Worm (Caenorhabditis elegans): ENCODE measurements around the gene F09E5.14.

Gene F09E5.14

DNA sequence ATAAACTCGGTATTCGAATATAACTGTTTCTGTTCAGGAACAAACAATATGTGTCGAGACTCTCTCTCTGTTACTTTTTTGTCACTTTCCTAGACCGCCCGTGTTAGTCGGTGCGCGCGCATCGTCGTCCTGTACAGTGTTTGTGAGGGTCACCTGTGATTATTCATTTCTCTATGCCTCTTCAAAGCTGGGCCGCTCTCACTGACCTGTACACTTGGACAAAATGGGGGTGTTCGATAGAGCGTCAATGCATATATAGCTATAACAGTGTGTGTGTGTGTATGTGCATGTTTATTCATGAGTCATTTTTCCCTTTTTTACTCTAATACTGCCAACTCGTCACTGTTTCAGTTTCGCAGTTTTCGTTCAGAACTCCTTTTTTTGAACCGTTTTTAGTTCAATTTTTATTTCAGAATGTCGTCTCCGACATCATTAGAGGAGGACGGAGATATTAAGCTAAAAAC is 35.0 kb upstream of the F09E5.14 start, which contains the start of gene pkc-3 (continued):
- TF ChIP-seq pha-4 (tag; optimal IDR thresholded peaks at IDR 0.05) (peak; percentile 54), egl-44 (GFP tag; IDR thresholded peaks at IDR 0.05) (peak; percentile 30; the same call in 1 of the 2 replicates), tbp1 (GFP tag; optimal IDR thresholded peaks at IDR 0.05) (peak; percentile 60), ceh-100 (GFP tag; IDR thresholded peaks at IDR 0.05) (peak; percentile 23; the same call in 1 of the 2 replicates), ceh-58 (GFP tag; IDR thresholded peaks at IDR 0.05) (no peak), akir-1 (GFP tag; optimal IDR thresholded peaks at IDR 0.05) (no peak), ama-1 (optimal IDR thresholded peaks at IDR 0.05) (peak; percentile 79), ama-1 (GFP tag; optimal IDR thresholded peaks at IDR 0.05) (no peak), unc-130 (GFP tag; optimal IDR thresholded peaks at IDR 0.05) (peak; percentile 34), hmg-1.2 (GFP tag; IDR thresholded peaks at IDR 0.05) (peak; percentile 59), die-1 (tag; optimal IDR thresholded peaks at IDR 0.05) (peak; percentile 55), let-526 (GFP tag; IDR thresholded peaks at IDR 0.05) (no peak), Y56A3A.18 (GFP tag; IDR thresholded peaks at IDR 0.05) (peak; percentile 84; the same call in 1 of the 2 replicates), nfya-1 (tag; optimal IDR thresholded peaks at IDR 0.05; ENCODE audit: borderline replicate concordance, insufficient read depth) (no peak), ceh-27 (GFP tag; optimal IDR thresholded peaks at IDR 0.05) (peak; percentile 65), nfyb-1 (GFP tag; IDR thresholded peaks at IDR 0.05) (peak; percentile 72), madf-10 (tag; optimal IDR thresholded peaks at IDR 0.05) (peak; percentile 38), hrde-1 (tag; optimal IDR thresholded peaks at IDR 0.05; ENCODE audit: borderline replicate concordance) (peak; percentile 3), Y53G8AR.9 (GFP tag; conservative IDR thresholded peaks at IDR 0.05) (peak; percentile 86), zim-3 (tag; optimal IDR thresholded peaks at IDR 0.05) (no peak), ets-4 (GFP tag; optimal IDR thresholded peaks at IDR 0.05) (peak; percentile 54), hmg-20 (GFP tag; IDR thresholded peaks at IDR 0.05) (0 out of 2 replicates have a peak, but pooled peaks have one; percentile 22), nhr-90 (tag; optimal IDR thresholded peaks at IDR 0.05) (peak; percentile 70), atf-7 (tag; optimal IDR thresholded peaks at IDR 0.05) (peak; percentile 76), let-607 (tag; optimal IDR thresholded peaks at IDR 0.05) (peak; percentile 50 to 78), madf-8 (GFP tag; conservative IDR thresholded peaks at IDR 0.05) (no peak), pbrm-1 (GFP tag; IDR thresholded peaks at IDR 0.05) (peak; percentile 58), athp-1 (tag; optimal IDR thresholded peaks at IDR 0.05) (peak; percentile 83), hlh-26 (GFP tag; conservative IDR thresholded peaks at IDR 0.05) (no peak), ceh-91 (GFP tag; IDR thresholded peaks at IDR 0.05) (no peak), Y79H2A.3 (GFP tag; conservative IDR thresholded peaks at IDR 0.05) (0 out of 2 replicates have a peak, but pooled peaks have one; percentile 33), lag-1 (GFP tag; IDR thresholded peaks at IDR 0.05) (no peak), F49E8.2 (tag; optimal IDR thresholded peaks at IDR 0.05; ENCODE audit: insufficient read depth) (peak; percentile 28), D2030.7 (GFP tag; IDR thresholded peaks at IDR 0.05) (peak; percentile 25; the same call in 1 of the 2 replicates), F57C9.4 (tag; optimal IDR thresholded peaks at IDR 0.05) (no peak), gei-17 (GFP tag; optimal IDR thresholded peaks at IDR 0.05) (peak; percentile 10), ZK185.1 (tag; optimal IDR thresholded peaks at IDR 0.05; ENCODE audit: poor library complexity, severe bottlenecking) (peak; percentile 47), ztf-28 (GFP tag; IDR thresholded peaks at IDR 0.05) (no peak), T26A5.8 (tag; optimal IDR thresholded peaks at IDR 0.05) (no peak), B0035.1 (tag; optimal IDR thresholded peaks at IDR 0.05) (peak; percentile 28), F22D6.2 (tag; optimal IDR thresholded peaks at IDR 0.05) (peak; percentile 37), lin-54 (GFP tag; optimal IDR thresholded peaks at IDR 0.05) (peak; percentile 63), F10E7.11 (tag; optimal IDR thresholded peaks at IDR 0.05) (no peak), C06A6.2 (GFP tag; conservative IDR thresholded peaks at IDR 0.05) (peak; percentile 35; the same call in 1 of the 2 replicates), ccch-3 (GFP tag; optimal IDR thresholded peaks at IDR 0.05) (no peak), K11D2.4 (GFP tag; IDR thresholded peaks at IDR 0.05) (no peak), ztf-6 (GFP tag; IDR thresholded peaks at IDR 0.05) (no peak), sdz-38 (tag; optimal IDR thresholded peaks at IDR 0.05) (no peak)

Data from whole organism, young adult.